Worm (Caenorhabditis elegans) whole organism, early embryonic: ENCODE results near the gene sipa-1.

Source experiments
- ama-1 ChIP-seq: fragments of 150-350 bp; optimal IDR thresholded peaks from 2 replicates; lab custom pipeline; 2014
- flt-1 ChIP-seq: fragments of 200-800 bp; sonication (Bioruptor generic); IDR thresholded peaks from 2 replicates; pipeline ENCODE4 v1.3.6; 2022; ENCODE audit warnings: missing genetic modification characterization, missing compliant biosample characterization

ce11 chrV:11606424-11606823 is 30.7 kb downstream of the sipa-1 start, which contains the start of gene idpp-16:
- TF ChIP-seq ama-1, result no peak
- no peak for TF ChIP-seq flt-1 (GFP tag; lab: Robert Waterston, UW)
